Worm (Caenorhabditis elegans): ENCODE data around the gene reps-1.

Gene reps-1

DNA sequence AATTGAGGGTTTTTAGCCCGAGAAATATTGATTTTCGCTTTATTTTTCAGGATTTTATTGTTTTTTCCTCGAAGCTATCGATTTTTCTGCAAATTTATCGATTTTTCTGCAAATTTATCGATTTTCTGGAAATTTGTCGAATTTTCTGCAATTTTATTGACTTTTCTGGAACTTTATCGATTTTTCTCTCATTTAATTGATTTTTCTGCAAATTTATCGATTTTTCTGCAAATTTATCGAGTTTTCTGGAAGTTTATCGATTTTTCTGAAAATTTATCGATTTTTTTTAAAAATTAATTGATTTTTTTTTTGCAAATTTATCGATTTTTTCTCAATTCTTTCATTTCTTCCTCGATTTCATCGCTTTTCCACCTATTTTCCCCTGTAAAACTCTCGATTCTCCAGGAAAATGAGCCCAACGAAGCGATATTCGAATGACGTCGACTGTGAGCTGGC lies 3.3 kb upstream of the reps-1 start, which contains the start of gene gtf-2F2:
gtf-2F2 (plus strand) TSS at position 406 of the 456 bp plus-strand sequence.
- TF ChIP-seq W03F9.2 (tag; optimal IDR thresholded peaks at IDR 0.05) (no peak), dao-5 (tag; optimal IDR thresholded peaks at IDR 0.05) (no peak), him-1 (tag; optimal IDR thresholded peaks at IDR 0.05) (no peak)

- no peak for TF ChIP-seq W03F9.2 (tag; optimal IDR thresholded peaks at IDR 0.05)
Measured at ce11 chrV:18993017-18993416, 2.7 kb upstream of the reps-1 start.

DNA sequence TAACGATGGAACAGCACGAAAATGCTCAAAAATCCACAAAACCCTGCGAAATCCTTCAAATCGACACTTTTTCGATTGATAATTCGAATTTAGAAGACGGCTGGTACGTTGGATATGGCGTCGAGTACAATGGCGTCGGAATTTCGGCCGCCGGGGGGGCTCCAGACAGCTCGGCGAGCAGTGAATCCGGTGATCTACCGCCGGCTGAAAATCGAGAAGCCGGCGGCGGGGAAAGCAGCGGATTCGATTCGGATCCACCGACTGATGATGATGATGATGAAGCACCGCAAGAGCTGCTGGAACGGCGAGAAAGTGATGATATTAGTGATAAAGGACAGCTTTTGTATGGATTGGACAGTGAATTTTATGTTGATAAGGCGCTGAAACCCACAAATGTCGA lies 658 bp upstream of the reps-1 start:
- no peak for TF ChIP-seq him-1 (tag; optimal IDR thresholded peaks at IDR 0.05)
- no peak for TF ChIP-seq dao-5 (tag; optimal IDR thresholded peaks at IDR 0.05)
- no peak for TF ChIP-seq W03F9.2 (tag; optimal IDR thresholded peaks at IDR 0.05)

ce11 chrV:18986103-18986502 lies 4.2 kb downstream of the reps-1 start:
- TF ChIP-seq dao-5 (tag; optimal IDR thresholded peaks at IDR 0.05), result no peak
- TF ChIP-seq W03F9.2 (tag; optimal IDR thresholded peaks at IDR 0.05), result no peak
- no peak for TF ChIP-seq him-1 (tag; optimal IDR thresholded peaks at IDR 0.05)

DNA sequence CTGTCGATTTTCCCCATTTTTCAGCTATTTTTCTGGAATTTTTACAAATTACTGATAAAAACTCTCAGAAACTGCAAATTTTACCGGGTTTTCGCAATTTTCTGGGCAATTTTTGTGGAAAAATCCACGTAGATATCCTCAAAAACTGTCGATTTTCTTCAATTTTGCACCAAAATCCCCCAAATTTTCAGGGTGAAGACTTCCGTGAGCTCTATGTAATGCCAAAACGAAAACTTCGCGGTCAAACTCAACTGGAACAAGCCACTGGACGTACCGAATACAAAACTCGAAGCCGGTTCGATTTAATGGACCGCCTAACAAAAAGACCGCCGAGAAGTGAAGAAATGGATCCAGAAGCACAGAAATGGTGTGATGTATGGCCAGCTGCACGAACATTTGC lies 8.6 kb downstream of the reps-1 start:
- TF ChIP-seq dao-5 (tag; optimal IDR thresholded peaks at IDR 0.05), result no peak
- TF ChIP-seq him-1 (tag; optimal IDR thresholded peaks at IDR 0.05), result no peak
- no peak for TF ChIP-seq W03F9.2 (tag; optimal IDR thresholded peaks at IDR 0.05)

DNA sequence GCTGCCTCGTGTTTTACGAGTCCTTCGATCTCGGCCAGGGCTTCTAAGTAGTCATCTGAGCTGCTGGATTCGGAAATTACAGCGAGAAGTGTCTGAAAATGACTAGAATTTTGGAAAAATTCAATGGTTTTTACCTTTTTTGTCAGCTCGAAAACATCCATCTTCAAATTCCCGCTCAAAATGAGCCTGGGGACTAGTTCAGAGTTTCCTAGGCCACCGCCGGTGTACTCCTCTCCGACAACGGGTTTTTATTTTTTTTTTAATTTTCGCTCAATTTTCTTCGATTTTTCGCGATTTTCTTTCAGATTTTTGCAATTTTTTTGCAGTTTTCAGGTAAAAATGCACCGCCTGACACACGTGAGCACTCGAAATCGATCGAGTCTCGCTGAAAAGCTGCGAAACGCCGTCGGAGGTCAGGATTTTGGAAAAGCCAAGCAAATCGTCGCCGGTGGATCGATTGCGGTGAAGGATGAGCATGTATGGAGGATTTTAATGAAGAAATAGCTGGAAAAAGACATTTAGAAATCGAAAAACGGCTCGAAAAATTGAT lies 9.2 kb downstream of the reps-1 start, which contains the start of the genes mrps-35 and sws-1:
mrps-35 (plus strand) TSS at position 327 of the 550 bp plus-strand sequence.
sws-1 (minus strand) TSS at position 500 of the 550 bp plus-strand sequence.
- no peak for TF ChIP-seq dao-5 (tag; optimal IDR thresholded peaks at IDR 0.05)
- peak; percentile 57 for TF ChIP-seq W03F9.2 (tag; optimal IDR thresholded peaks at IDR 0.05)
- no peak for TF ChIP-seq him-1 (tag; optimal IDR thresholded peaks at IDR 0.05)

ce11 chrV:18978301-18978700 lies 12.0 kb downstream of the reps-1 start:
- TF ChIP-seq him-1 (tag; optimal IDR thresholded peaks at IDR 0.05), result no peak
- TF ChIP-seq W03F9.2 (tag; optimal IDR thresholded peaks at IDR 0.05), result no peak

ce11 chrV:18977876-18978275 lies 12.4 kb downstream of the reps-1 start, which contains the start of gene Y39B6A.41:
Y39B6A.41 (minus strand) TSS chrV:18977976.
- TF ChIP-seq W03F9.2 (tag; optimal IDR thresholded peaks at IDR 0.05), result no peak

- TF ChIP-seq W03F9.2 (tag; optimal IDR thresholded peaks at IDR 0.05) (no peak), dao-5 (tag; optimal IDR thresholded peaks at IDR 0.05) (no peak), him-1 (tag; optimal IDR thresholded peaks at IDR 0.05) (no peak)
Measured at ce11 chrV:18976539-18976938, 13.8 kb downstream of the reps-1 start.

- TF ChIP-seq W03F9.2 (tag; optimal IDR thresholded peaks at IDR 0.05) (peak; percentile 1), dao-5 (tag; optimal IDR thresholded peaks at IDR 0.05) (no peak)
Measured at ce11 chrV:18969590-18970105, 20.7 kb downstream of the reps-1 start, which contains the start of gene Y39B6A.42. Y39B6A.42 (minus strand) TSS chrV:18969640.

- TF ChIP-seq W03F9.2 (tag; optimal IDR thresholded peaks at IDR 0.05), result peak; percentile 90
- no peak for TF ChIP-seq dao-5 (tag; optimal IDR thresholded peaks at IDR 0.05)
- TF ChIP-seq him-1 (tag; optimal IDR thresholded peaks at IDR 0.05), result peak; percentile 92
Measured at ce11 chrV:18967479-18968056, 22.7 kb downstream of the reps-1 start, which contains the start of gene Y39B6A.43. Y39B6A.43 (minus strand) TSS chrV:18967829.

DNA sequence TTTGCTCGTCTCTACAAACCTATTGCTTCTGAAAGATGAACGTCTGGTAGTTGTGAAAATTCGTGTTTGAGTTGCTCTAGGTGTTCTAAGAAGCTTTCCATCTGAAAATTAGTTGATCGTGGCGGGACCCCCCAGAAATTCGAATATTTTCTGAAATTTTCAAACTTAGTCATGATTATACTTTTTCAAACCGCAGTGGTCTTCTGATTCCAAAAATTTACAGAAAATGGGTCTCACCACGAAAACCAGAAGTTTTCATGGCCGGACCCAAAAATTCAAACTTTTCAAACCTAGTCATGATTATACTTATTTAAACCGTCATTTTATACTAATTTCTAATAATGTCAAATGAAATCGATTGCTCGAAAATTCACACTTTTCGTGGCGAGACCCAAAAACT lies 30.2 kb downstream of the reps-1 start, which contains the start of gene ztf-20:
ztf-20 (minus strand) TSS at position 101 of the 400 bp plus-strand sequence.
- TF ChIP-seq W03F9.2 (tag; optimal IDR thresholded peaks at IDR 0.05) (no peak), dao-5 (tag; optimal IDR thresholded peaks at IDR 0.05) (no peak), him-1 (tag; optimal IDR thresholded peaks at IDR 0.05) (no peak)

DNA sequence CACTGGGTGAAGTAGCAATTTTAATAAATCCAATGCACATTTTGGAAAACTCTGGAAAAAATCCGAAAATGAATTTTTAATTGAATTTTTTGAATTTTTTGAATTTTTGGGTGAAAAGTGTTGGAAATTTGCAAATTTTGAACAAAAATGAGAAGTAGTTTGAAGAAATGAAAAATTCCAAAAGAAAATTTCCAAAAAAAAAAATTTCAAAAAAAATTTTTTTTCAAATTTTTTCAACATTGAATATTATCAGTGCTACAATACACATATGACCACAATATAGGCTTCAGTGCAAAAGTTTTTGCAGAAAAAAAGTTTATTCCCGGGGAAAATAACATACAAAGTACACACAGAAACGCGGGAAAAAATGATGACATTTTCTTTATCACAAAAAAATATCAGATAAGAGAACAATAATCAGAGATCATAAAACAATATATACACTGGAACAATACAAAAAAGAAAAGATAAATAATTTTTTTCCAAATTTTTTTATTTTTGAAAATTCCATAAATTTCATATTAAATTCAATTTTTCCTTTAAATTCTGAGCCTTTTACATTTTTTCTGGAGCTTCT lies 32.9 kb downstream of the reps-1 start, which contains the start of gene hrg-10:
hrg-10 (minus strand) TSS at position 51 of the 577 bp plus-strand sequence.
- TF ChIP-seq dao-5 (tag; optimal IDR thresholded peaks at IDR 0.05) (no peak), him-1 (tag; optimal IDR thresholded peaks at IDR 0.05) (no peak), W03F9.2 (tag; optimal IDR thresholded peaks at IDR 0.05) (no peak)

DNA sequence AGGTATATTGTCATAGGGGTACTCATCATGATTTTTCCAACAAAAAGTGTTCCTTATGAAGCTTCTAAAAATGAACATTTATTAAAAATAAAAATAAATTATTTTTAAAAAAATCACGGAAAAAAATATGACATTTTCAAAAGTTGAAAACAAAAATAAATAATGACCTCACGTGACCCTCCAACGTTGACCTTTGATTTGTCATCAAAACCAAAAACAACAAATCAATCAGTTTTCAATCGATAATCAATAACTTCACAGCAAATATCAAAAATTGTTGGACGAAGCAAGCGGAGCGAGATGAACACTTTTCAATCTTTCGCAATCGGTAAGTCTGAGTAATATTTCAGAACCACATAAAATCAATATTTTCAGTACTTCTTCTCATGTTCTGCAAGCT lies 50.0 kb downstream of the reps-1 start, which contains the start of gene Y80D3A.8:
Y80D3A.8 (plus strand) TSS at position 301 of the 400 bp plus-strand sequence.
- TF ChIP-seq W03F9.2 (tag; optimal IDR thresholded peaks at IDR 0.05), result no peak
- no peak for TF ChIP-seq dao-5 (tag; optimal IDR thresholded peaks at IDR 0.05)
- no peak for TF ChIP-seq him-1 (tag; optimal IDR thresholded peaks at IDR 0.05)

All from whole organism, L4/young adult.